Worm (Caenorhabditis elegans) whole organism, L4/young adult: ENCODE measurements around the gene fbxb-75.

Experiments
- dao-5 ChIP-seq: sonication (generic microtip); optimal IDR thresholded peaks from 2 replicates; lab custom pipeline; 2016; ENCODE audit warnings: missing genotype, missing genetic modification characterization, moderate library complexity, missing compliant biosample characterization
- him-1 ChIP-seq: sonication (generic microtip); optimal IDR thresholded peaks from 2 replicates; lab custom pipeline; 2016; ENCODE audit warnings: missing genotype, missing genetic modification reagents, missing genetic modification characterization, missing compliant biosample characterization

ce11 chrIV:4463132-4463531, 22.2 kb upstream of the fbxb-75 start, which contains the start of gene M01H9.2:
- no peak for TF ChIP-seq dao-5
- TF ChIP-seq him-1 (tag; lab: Kevin White, UChicago), result no peak
